Fruit fly (Drosophila melanogaster) whole organism, embryonic: ENCODE measurements around the gene CG15012.

ENCODE experiments used
- B-H1 ChIP-seq: fragments of 200-800 bp; sonication (Bioruptor generic); IDR thresholded peaks from 3 replicates; pipeline ENCODE4 v1.3.6; 2022; ENCODE audit warnings: missing biosample characterization, missing genetic modification characterization
- CG10267 ChIP-seq: fragments of 200-800 bp; sonication (Bioruptor generic); optimal IDR thresholded peaks from 2 replicates; lab custom pipeline; 2018; ENCODE audit warnings: missing biosample characterization, mild to moderate bottlenecking, missing genetic modification characterization, moderate library complexity
- CG12299 ChIP-seq: fragments of 200-800 bp; sonication (Bioruptor generic); optimal IDR thresholded peaks from 2 replicates; lab custom pipeline; 2018; ENCODE audit warnings: missing biosample characterization, mild to moderate bottlenecking, missing genetic modification characterization
- CG12659 ChIP-seq: fragments of 200-800 bp; sonication (Bioruptor generic); optimal IDR thresholded peaks from 3 replicates; lab custom pipeline; 2017; ENCODE audit warnings: mild to moderate bottlenecking, missing biosample characterization, missing genetic modification reagents, missing genetic modification characterization
- CG13894 ChIP-seq: fragments of 200-800 bp; sonication (Bioruptor generic); optimal IDR thresholded peaks from 3 replicates; lab custom pipeline; 2018; ENCODE audit warnings: missing biosample characterization, mild to moderate bottlenecking, missing genetic modification characterization, moderate library complexity
- CG14014 ChIP-seq: fragments of 200-800 bp; sonication (Bioruptor generic); IDR thresholded peaks from 2 replicates; pipeline ENCODE4 v1.3.6; 2022; ENCODE audit warnings: missing biosample characterization, missing genetic modification characterization
- CG14667 ChIP-seq: fragments of 200-800 bp; sonication (Bioruptor generic); IDR thresholded peaks from 2 replicates; pipeline ENCODE4 v1.3.6; 2022; ENCODE audit warnings: missing biosample characterization, missing genetic modification characterization
- CG15514 ChIP-seq: fragments of 200-800 bp; sonication (Bioruptor generic); optimal IDR thresholded peaks from 3 replicates; lab custom pipeline; 2017; ENCODE audit warnings: missing biosample characterization, missing genetic modification characterization, mild to moderate bottlenecking, moderate library complexity, missing genetic modification reagents
- CG17385 ChIP-seq: fragments of 200-800 bp; sonication (Bioruptor generic); optimal IDR thresholded peaks from 3 replicates; lab custom pipeline; 2018; ENCODE audit warnings: missing biosample characterization, mild to moderate bottlenecking, missing genetic modification characterization
- CG2678 ChIP-seq: fragments of 200-800 bp; sonication (Bioruptor generic); optimal IDR thresholded peaks from 3 replicates; lab custom pipeline; 2019; ENCODE audit warnings: missing biosample characterization, mild to moderate bottlenecking, missing genetic modification characterization, moderate library complexity
- CG30403 ChIP-seq: fragments of 200-800 bp; sonication (Bioruptor generic); optimal IDR thresholded peaks from 3 replicates; lab custom pipeline; 2016; ENCODE audit warnings: missing biosample characterization, missing genetic modification characterization
- CG4730 ChIP-seq: fragments of 200-800 bp; sonication (Bioruptor generic); IDR thresholded peaks from 2 replicates; pipeline ENCODE4 v1.3.6; 2022; ENCODE audit warnings: missing biosample characterization, missing genetic modification characterization
- CG5180 ChIP-seq: fragments of 200-800 bp; sonication (Bioruptor generic); optimal IDR thresholded peaks from 3 replicates; lab custom pipeline; 2017; ENCODE audit warnings: missing biosample characterization, missing genetic modification characterization, mild to moderate bottlenecking, moderate library complexity, missing genetic modification reagents
- CG6654 ChIP-seq: fragments of 200-800 bp; sonication (Bioruptor generic); optimal IDR thresholded peaks from 2 replicates; lab custom pipeline; 2017; ENCODE audit warnings: missing biosample characterization, mild to moderate bottlenecking, missing genetic modification characterization
- CG7745 ChIP-seq: fragments of 200-800 bp; sonication (Bioruptor generic); optimal IDR thresholded peaks from 2 replicates; lab custom pipeline; 2018; ENCODE audit warnings: missing biosample characterization, mild to moderate bottlenecking, missing genetic modification characterization, moderate library complexity
- CG8089 ChIP-seq: fragments of 200-800 bp; sonication (Bioruptor generic); optimal IDR thresholded peaks from 3 replicates; lab custom pipeline; 2016; ENCODE audit warnings: missing biosample characterization, missing genetic modification characterization
- CG9215 ChIP-seq: fragments of 200-800 bp; sonication (Bioruptor generic); IDR thresholded peaks from 2 replicates; pipeline ENCODE4 v1.3.6; 2022; ENCODE audit warnings: missing biosample characterization, missing genetic modification characterization
- CG9609 ChIP-seq: fragments of 200-800 bp; sonication (Bioruptor generic); optimal IDR thresholded peaks from 3 replicates; lab custom pipeline; 2016; ENCODE audit warnings: missing biosample characterization, missing genetic modification characterization
- Camta ChIP-seq: fragments of 200-800 bp; sonication (Bioruptor generic); optimal IDR thresholded peaks from 2 replicates; lab custom pipeline; 2016; ENCODE audit warnings: missing biosample characterization, missing genetic modification characterization
- Dip2 ChIP-seq: fragments of 200-800 bp; sonication (Bioruptor generic); IDR thresholded peaks from 2 replicates; pipeline ENCODE4 v1.3.6; 2022; ENCODE audit warnings: missing biosample characterization, missing genetic modification characterization
- Dref ChIP-seq: fragments of 200-800 bp; sonication (Bioruptor generic); IDR thresholded peaks from 2 replicates; pipeline ENCODE4 v1.3.6; 2022; ENCODE audit warnings: missing biosample characterization, missing genetic modification characterization
- Elba2 ChIP-seq: fragments of 200-800 bp; sonication (Bioruptor generic); optimal IDR thresholded peaks from 3 replicates; lab custom pipeline; 2016; ENCODE audit warnings: missing biosample characterization, missing genetic modification characterization
- HHEX ChIP-seq: fragments of 200-800 bp; sonication (Bioruptor generic); optimal IDR thresholded peaks from 3 replicates; lab custom pipeline; 2017; ENCODE audit warnings: missing biosample characterization, mild to moderate bottlenecking, missing genetic modification characterization, missing genetic modification reagents
- Lhr ChIP-seq: fragments of 200-800 bp; sonication (Bioruptor generic); optimal IDR thresholded peaks from 3 replicates; lab custom pipeline; 2017; ENCODE audit warnings: mild to moderate bottlenecking, missing biosample characterization, missing genetic modification reagents, missing genetic modification characterization
- Max ChIP-seq: fragments of 200-800 bp; sonication (Bioruptor generic); optimal IDR thresholded peaks from 2 replicates; lab custom pipeline; 2016; ENCODE audit warnings: missing biosample characterization, mild to moderate bottlenecking, missing genetic modification characterization
- Med ChIP-seq: fragments of 200-800 bp; sonication (Bioruptor generic); peaks from one replicate; lab custom pipeline; 2016; ENCODE audit warnings: missing biosample characterization, missing genetic modification characterization, mild to moderate bottlenecking, inconsistent platforms, moderate library complexity
- Myb ChIP-seq: fragments of 200-800 bp; sonication (Bioruptor generic); optimal IDR thresholded peaks from 2 replicates; lab custom pipeline; 2016; ENCODE audit warnings: missing biosample characterization, missing genetic modification characterization
- NC2β ChIP-seq: fragments of 200-800 bp; sonication (Bioruptor generic); optimal IDR thresholded peaks from 2 replicates; lab custom pipeline; 2016; ENCODE audit warnings: missing biosample characterization, missing genetic modification characterization
- NFAT ChIP-seq: fragments of 200-800 bp; sonication (Bioruptor generic); IDR thresholded peaks from 2 replicates; pipeline ENCODE4 v1.3.6; 2022; ENCODE audit warnings: missing biosample characterization, missing genetic modification characterization
- Sox102F ChIP-seq: fragments of 200-800 bp; sonication (Bioruptor generic); optimal IDR thresholded peaks from 2 replicates; lab custom pipeline; 2018; ENCODE audit warnings: missing biosample characterization, mild to moderate bottlenecking, missing genetic modification characterization, moderate library complexity
- Sry-δ ChIP-seq: fragments of 200-800 bp; sonication (Bioruptor generic); optimal IDR thresholded peaks from 2 replicates; lab custom pipeline; 2016; ENCODE audit warnings: missing biosample characterization, missing genetic modification characterization
- Tbp ChIP-seq: fragments of >200 bp; optimal IDR thresholded peaks from 2 replicates; lab custom pipeline; 2018; ENCODE audit warnings: missing biosample characterization, missing genetic modification characterization
- aop ChIP-seq: fragments of 200-800 bp; sonication (Bioruptor generic); IDR thresholded peaks from 2 replicates; pipeline ENCODE4 v1.3.6; 2022; ENCODE audit warnings: missing biosample characterization, missing genetic modification characterization
- ato ChIP-seq: fragments of 200-800 bp; sonication (Bioruptor generic); IDR thresholded peaks from 2 replicates; pipeline ENCODE4 v1.3.6; 2022; ENCODE audit warnings: missing biosample characterization, missing genetic modification characterization; ENCODE audit not compliant: partially characterized antibody
- bab2 ChIP-seq: fragments of 200-800 bp; sonication (Bioruptor generic); optimal IDR thresholded peaks from 2 replicates; lab custom pipeline; 2016; ENCODE audit warnings: missing biosample characterization, missing genetic modification characterization
- bsh ChIP-seq, 2 experiments: fragments of 200-800 bp; sonication (Bioruptor generic); optimal IDR thresholded peaks; 2 replicates each; lab custom pipeline; 2017 to 2018; ENCODE audit warnings: mild to moderate bottlenecking in 2 of 2, missing biosample characterization in 2 of 2, missing genetic modification characterization in 2 of 2, moderate library complexity in 1 of 2
- cg ChIP-seq: fragments of 200-800 bp; sonication (Bioruptor generic); optimal IDR thresholded peaks from 3 replicates; lab custom pipeline; 2019; ENCODE audit warnings: missing biosample characterization, mild to moderate bottlenecking, missing genetic modification characterization, moderate library complexity
- chif ChIP-seq, 2 experiments: fragments of 200-800 bp; sonication (Bioruptor generic); optimal IDR thresholded peaks; 3 replicates each; lab custom pipeline; 2016; ENCODE audit warnings: missing biosample characterization in 2 of 2, missing genetic modification characterization in 2 of 2
- chinmo ChIP-seq: fragments of 200-800 bp; sonication (Bioruptor generic); IDR thresholded peaks from 4 replicates; pipeline ENCODE4 v1.3.6; 2022; ENCODE audit warnings: missing biosample characterization, missing genetic modification characterization; ENCODE audit not compliant: partially characterized antibody
- chn ChIP-seq: fragments of 200-800 bp; sonication (Bioruptor generic); optimal IDR thresholded peaks from 2 replicates; lab custom pipeline; 2016; ENCODE audit warnings: missing biosample characterization, missing genetic modification characterization
- crol ChIP-seq: fragments of 200-800 bp; sonication (Bioruptor generic); IDR thresholded peaks from 2 replicates; pipeline ENCODE4 v1.3.6; 2022; ENCODE audit warnings: missing biosample characterization, missing genetic modification characterization
- danr ChIP-seq: fragments of 200-800 bp; sonication (Bioruptor generic); IDR thresholded peaks from 2 replicates; pipeline ENCODE4 v1.3.6; 2022; ENCODE audit warnings: missing biosample characterization, missing genetic modification characterization
- kah ChIP-seq: fragments of 200-800 bp; sonication (Bioruptor generic); optimal IDR thresholded peaks from 2 replicates; lab custom pipeline; 2018; ENCODE audit warnings: missing biosample characterization, mild to moderate bottlenecking, missing genetic modification characterization
- prd ChIP-seq, 3 experiments: fragments of >200 bp in 2 of 3; fragments of 200-800 bp in 1 of 3; sonication (Bioruptor generic) in 1 of 3; optimal IDR thresholded peaks in 2 of 3; IDR thresholded peaks in 1 of 3; 2 replicates in 2 of 3; 3 replicates in 1 of 3; pipeline versions ENCODE4 v1.3.6 to Lab custom; 2017 to 2022; ENCODE audit warnings: missing biosample characterization in 1 of 3, missing genetic modification characterization in 1 of 3
- sd ChIP-seq: fragments of 200-800 bp; sonication (Bioruptor generic); optimal IDR thresholded peaks from 3 replicates; lab custom pipeline; 2018; ENCODE audit warnings: missing biosample characterization, mild to moderate bottlenecking, missing genetic modification characterization, moderate library complexity
- shn ChIP-seq: fragments of 200-800 bp; sonication (Bioruptor generic); optimal IDR thresholded peaks from 3 replicates; lab custom pipeline; 2016; ENCODE audit warnings: missing biosample characterization, missing genetic modification characterization
- sob ChIP-seq: fragments of 200-800 bp; sonication (Bioruptor generic); IDR thresholded peaks from 2 replicates; pipeline ENCODE4 v1.3.6; 2022; ENCODE audit warnings: missing biosample characterization, missing genetic modification characterization
- ssp ChIP-seq: fragments of 200-800 bp; sonication (Bioruptor generic); IDR thresholded peaks from 2 replicates; pipeline ENCODE4 v1.3.6; 2022; ENCODE audit warnings: missing biosample characterization, missing genetic modification characterization
- tap ChIP-seq: fragments of 200-800 bp; optimal IDR thresholded peaks from 3 replicates; lab custom pipeline; 2019; ENCODE audit warnings: missing biosample characterization, mild to moderate bottlenecking, missing genetic modification characterization, moderate library complexity
- z ChIP-seq: fragments of 200-800 bp; sonication (Bioruptor generic); IDR thresholded peaks from 3 replicates; pipeline ENCODE4 v1.3.6; 2022; ENCODE audit warnings: missing biosample characterization, missing genetic modification characterization
- zen2 ChIP-seq: fragments of 200-800 bp; sonication (Bioruptor generic); IDR thresholded peaks from 3 replicates; pipeline ENCODE4 v1.3.6; 2022; ENCODE audit warnings: missing biosample characterization, missing genetic modification characterization; ENCODE audit not compliant: partially characterized antibody

The CG15012 gene

DNA sequence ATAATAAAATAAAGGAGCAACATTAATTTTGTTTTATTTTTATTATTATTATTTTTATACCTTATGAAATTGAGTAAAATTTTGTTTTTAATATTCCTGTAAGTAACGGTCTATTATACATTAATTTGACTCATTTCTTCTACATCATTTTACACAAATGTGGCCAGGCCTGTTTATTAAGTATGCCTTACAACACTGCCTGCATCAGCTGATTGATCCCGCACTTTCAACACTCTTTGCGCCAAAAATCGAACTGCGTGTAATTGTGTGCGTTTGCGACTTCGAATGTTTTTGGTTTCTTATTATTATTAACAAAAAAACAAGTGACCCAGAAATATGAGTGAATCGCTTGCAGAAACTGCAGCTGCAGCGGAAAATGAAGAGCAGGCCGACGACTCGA is 21.3 kb upstream of the CG15012 start, which contains the start of gene Claspin (continued):
- TF ChIP-seq bab2 (GFP tag; lab: Kevin White, UChicago) (no peak), CG5180 (no peak), CG17385 (peak; percentile 31), HHEX (GFP tag; lab: Kevin White, UChicago) (no peak), Med (GFP tag; lab: Kevin White, UChicago) (peak; percentile 95), CG9215 (GFP tag; lab: Robert Waterston, UW) (no peak), CG8089 (peak; percentile 33), shn (peak; percentile 60), CG14014 (GFP tag; lab: Robert Waterston, UW) (no peak; the same call in 1 of the 2 replicates), ato (GFP tag; lab: Robert Waterston, UW) (no peak), NFAT (GFP tag; lab: Robert Waterston, UW) (peak; percentile 31; the same call in 1 of the 2 replicates), Dref (GFP tag; lab: Robert Waterston, UW) (peak; percentile 38), prd (optimal IDR thresholded peaks at IDR 0.05; lab: Kevin White, UChicago) (no peak), prd (GFP tag; IDR thresholded peaks at IDR 0.05; lab: Robert Waterston, UW) (no peak), CG4730 (no peak), crol (GFP tag; lab: Robert Waterston, UW) (no peak), danr (GFP tag; lab: Robert Waterston, UW) (no peak), chif (GFP tag; optimal IDR thresholded peaks at IDR 0.05; lab: Kevin White, UChicago) (peak; percentile 40 to 43), z (GFP tag; lab: Robert Waterston, UW) (no peak), tap (tag; lab: Kevin White, UChicago) (no peak), Tbp (GFP tag; lab: Kevin White, UChicago) (no peak), chn (GFP tag; lab: Kevin White, UChicago) (peak; percentile 41), Sox102F (no peak), CG2678 (no peak), CG10267 (peak; percentile 95), Dip2 (GFP tag; lab: Robert Waterston, UW) (no peak), CG6654 (GFP tag; lab: Kevin White, UChicago) (no peak), CG9609 (GFP tag; lab: Kevin White, UChicago) (peak; percentile 23), CG15514 (GFP tag; lab: Kevin White, UChicago) (peak; percentile 53), CG30403 (GFP tag; lab: Kevin White, UChicago) (peak; percentile 17), NC2β (no peak), B-H1 (no peak), sob (GFP tag; lab: Robert Waterston, UW) (peak; percentile 80), CG7745 (tag; lab: Kevin White, UChicago) (no peak), aop (no peak), CG13894 (no peak), Camta (peak; percentile 36), ssp (GFP tag; lab: Robert Waterston, UW) (no peak), Lhr (peak; percentile 66), kah (no peak), CG14667 (GFP tag; lab: Robert Waterston, UW) (no peak), Elba2 (GFP tag; lab: Kevin White, UChicago) (peak; percentile 42), Max (GFP tag; lab: Kevin White, UChicago) (peak; percentile 19), CG12659 (GFP tag; lab: Kevin White, UChicago) (peak; percentile 66), CG12299 (tag; lab: Kevin White, UChicago) (no peak), bsh (GFP tag; optimal IDR thresholded peaks at IDR 0.05; lab: Kevin White, UChicago) (peak in 1 of 2 experiments; percentile 16), sd (tag; lab: Kevin White, UChicago) (no peak), zen2 (GFP tag; lab: Robert Waterston, UW) (no peak), Sry-δ (GFP tag; lab: Kevin White, UChicago) (peak; percentile 7), chinmo (GFP tag; lab: Robert Waterston, UW) (no peak), Myb (peak; percentile 57), cg (peak; percentile 68)
